Worm (Caenorhabditis elegans) whole organism, L3 larva: ENCODE results near the gene chat-1.

Experiments used
- R02D3.7 ChIP-seq: fragments of 150-350 bp; optimal IDR thresholded peaks from 2 replicates; lab custom pipeline; 2014; ENCODE audit warnings: missing biosample characterization, missing genetic modification characterization
- aly-2 ChIP-seq: fragments of 150-350 bp; optimal IDR thresholded peaks from 2 replicates; lab custom pipeline; 2014; ENCODE audit warnings: missing biosample characterization, missing genetic modification characterization
- ama-1 ChIP-seq: fragments of 150-350 bp; optimal IDR thresholded peaks from 2 replicates; lab custom pipeline; 2018
- ceh-28 ChIP-seq: fragments of 150-350 bp; optimal IDR thresholded peaks from 2 replicates; lab custom pipeline; 2014; ENCODE audit warnings: missing biosample characterization, missing genetic modification reagents, missing genetic modification characterization
- ceh-82 ChIP-seq: fragments of 150-350 bp; optimal IDR thresholded peaks from 2 replicates; lab custom pipeline; 2014; ENCODE audit warnings: missing biosample characterization, missing genetic modification characterization
- ceh-9 ChIP-seq: sonication (generic microtip); optimal IDR thresholded peaks from 2 replicates; lab custom pipeline; 2018; ENCODE audit warnings: missing biosample characterization, missing genetic modification characterization
- daf-12 ChIP-seq: fragments of 150-350 bp; optimal IDR thresholded peaks from 2 replicates; lab custom pipeline; 2014; ENCODE audit warnings: missing biosample characterization, missing genetic modification reagents, missing genetic modification characterization
- egl-27 ChIP-seq: sonication (generic microtip); optimal IDR thresholded peaks from 4 replicates; lab custom pipeline; 2017; ENCODE audit warnings: missing biosample characterization, missing genetic modification reagents, missing genetic modification characterization
- egl-5 ChIP-seq: fragments of 150-350 bp; optimal IDR thresholded peaks from 2 replicates; lab custom pipeline; 2017; ENCODE audit warnings: missing biosample characterization, missing genetic modification reagents, missing genetic modification characterization, inconsistent platforms
- elt-2 ChIP-seq: sonication (generic microtip); optimal IDR thresholded peaks from 2 replicates; lab custom pipeline; 2016; ENCODE audit warnings: missing genetic modification reagents, mild to moderate bottlenecking, missing genetic modification characterization, missing compliant biosample characterization
- elt-3 ChIP-seq, 3 experiments: fragments of 150-350 bp in 1 of 3; sonication (generic microtip) in 2 of 3; optimal IDR thresholded peaks; 2 replicates in 2 of 3; 4 replicates in 1 of 3; lab custom pipeline; 2014 to 2017; ENCODE audit warnings: missing biosample characterization in 3 of 3, missing genetic modification characterization in 3 of 3
- eor-1 ChIP-seq, 2 experiments: fragments of 150-350 bp; optimal IDR thresholded peaks; 2 replicates each; lab custom pipeline; 2014 to 2018; ENCODE audit warnings: missing biosample characterization in 2 of 2, missing genetic modification characterization in 2 of 2
- fkh-10 ChIP-seq: sonication (generic microtip); optimal IDR thresholded peaks from 2 replicates; lab custom pipeline; 2017; ENCODE audit warnings: missing biosample characterization, missing genetic modification reagents, missing genetic modification characterization
- fos-1 ChIP-seq: fragments of 150-350 bp; optimal IDR thresholded peaks from 2 replicates; lab custom pipeline; 2014; ENCODE audit warnings: missing biosample characterization, missing genetic modification characterization
- jun-1 ChIP-seq: fragments of 150-350 bp; optimal IDR thresholded peaks from 2 replicates; lab custom pipeline; 2014; ENCODE audit warnings: missing biosample characterization, missing genetic modification reagents, missing genetic modification characterization
- lin-39 ChIP-seq: fragments of 150-350 bp; optimal IDR thresholded peaks from 2 replicates; lab custom pipeline; 2018; ENCODE audit warnings: missing biosample characterization, missing genetic modification reagents, missing genetic modification characterization
- mdl-1 ChIP-seq: fragments of 150-350 bp; optimal IDR thresholded peaks from 2 replicates; lab custom pipeline; 2014; ENCODE audit warnings: missing biosample characterization, missing genetic modification characterization
- mml-1 ChIP-seq: fragments of 150-350 bp; sonication (generic microtip); optimal IDR thresholded peaks from 3 replicates; lab custom pipeline; 2014; ENCODE audit warnings: missing biosample characterization, missing genetic modification characterization
- nhr-11 ChIP-seq: fragments of 150-350 bp; optimal IDR thresholded peaks from 2 replicates; lab custom pipeline; 2014; ENCODE audit warnings: missing biosample characterization, missing genetic modification characterization
- nhr-23 ChIP-seq: fragments of 150-350 bp; optimal IDR thresholded peaks from 2 replicates; lab custom pipeline; 2014; ENCODE audit warnings: missing biosample characterization, missing genetic modification reagents, missing genetic modification characterization
- nhr-237 ChIP-seq: fragments of 150-350 bp; optimal IDR thresholded peaks from 2 replicates; lab custom pipeline; 2014; ENCODE audit warnings: missing biosample characterization, missing genetic modification characterization
- nhr-25 ChIP-seq: sonication (generic microtip); optimal IDR thresholded peaks from 2 replicates; lab custom pipeline; 2017; ENCODE audit warnings: missing biosample characterization, missing genetic modification characterization
- nhr-28 ChIP-seq: fragments of 150-350 bp; optimal IDR thresholded peaks from 2 replicates; lab custom pipeline; 2014; ENCODE audit warnings: missing biosample characterization, missing genetic modification characterization
- nhr-43 ChIP-seq: sonication (generic microtip); optimal IDR thresholded peaks from 2 replicates; lab custom pipeline; 2016; ENCODE audit warnings: mild to moderate bottlenecking, missing genetic modification characterization, missing compliant biosample characterization; ENCODE audit not compliant: poor library complexity, severe bottlenecking
- pha-4 ChIP-seq: fragments of 150-350 bp; optimal IDR thresholded peaks from 2 replicates; lab custom pipeline; 2014; ENCODE audit warnings: missing biosample characterization, missing genetic modification reagents, missing genetic modification characterization
- pqm-1 ChIP-seq: fragments of 150-350 bp; optimal IDR thresholded peaks from 2 replicates; lab custom pipeline; 2017; ENCODE audit warnings: missing biosample characterization, missing genetic modification characterization, inconsistent platforms
- skn-1 ChIP-seq: fragments of 150-350 bp; optimal IDR thresholded peaks from 2 replicates; lab custom pipeline; 2014; ENCODE audit warnings: missing biosample characterization, missing genetic modification characterization
- unc-39 ChIP-seq: sonication (generic microtip); optimal IDR thresholded peaks from 4 replicates; lab custom pipeline; 2017; ENCODE audit warnings: missing biosample characterization, missing genetic modification characterization
- unc-62 ChIP-seq: fragments of 150-350 bp; sonication (generic microtip); optimal IDR thresholded peaks from 4 replicates; lab custom pipeline; 2014; ENCODE audit warnings: missing biosample characterization, missing genetic modification reagents, missing genetic modification characterization
- zag-1 ChIP-seq: fragments of 150-350 bp; optimal IDR thresholded peaks from 2 replicates; lab custom pipeline; 2014; ENCODE audit warnings: missing biosample characterization, missing genetic modification characterization
- ztf-11 ChIP-seq: fragments of 150-350 bp; optimal IDR thresholded peaks from 2 replicates; lab custom pipeline; 2014; ENCODE audit warnings: missing biosample characterization, missing genetic modification characterization
- ztf-4 ChIP-seq: fragments of 150-350 bp; optimal IDR thresholded peaks from 2 replicates; lab custom pipeline; 2014; ENCODE audit warnings: missing biosample characterization, missing genetic modification characterization

Gene chat-1

DNA sequence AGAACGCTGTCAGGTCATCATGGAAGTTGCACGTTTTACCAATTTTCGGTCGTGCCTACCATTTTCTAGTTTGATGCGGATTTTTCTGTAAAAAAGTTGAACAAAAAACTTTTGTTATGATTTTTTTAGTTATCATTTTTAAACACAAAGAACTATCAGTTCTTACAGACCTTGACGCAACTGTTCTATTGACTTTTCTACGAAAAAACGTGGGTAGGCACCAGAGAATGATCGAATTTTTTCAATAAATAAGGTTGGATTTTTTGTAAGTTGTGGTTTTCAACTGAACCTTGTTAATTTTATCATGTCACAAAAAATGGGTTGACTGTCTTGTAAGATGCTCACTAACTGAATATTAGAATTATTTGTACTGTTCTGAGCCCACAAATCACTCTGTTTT, 31.5 kb downstream of the chat-1 start:
- TF ChIP-seq egl-5: no peak
- no peak for TF ChIP-seq ama-1 (lab: Kevin White, UChicago)
- TF ChIP-seq R02D3.7 (tag; lab: Kevin White, UChicago): no peak
- TF ChIP-seq zag-1 (tag; lab: Kevin White, UChicago): no peak
- TF ChIP-seq elt-3 (tag; optimal IDR thresholded peaks at IDR 0.05; lab: Kevin White, UChicago): no peak
- peak; percentile 24 for TF ChIP-seq pha-4 (tag; lab: Kevin White, UChicago)
- TF ChIP-seq elt-2 (tag; lab: Kevin White, UChicago): no peak
- TF ChIP-seq pqm-1 (tag; lab: Kevin White, UChicago): peak; percentile 31
- TF ChIP-seq eor-1 (tag; optimal IDR thresholded peaks at IDR 0.05; lab: Kevin White, UChicago): no peak

ce11 chrIV:4480027-4480426, 32.9 kb downstream of the chat-1 start, which contains the start of gene M01H9.10:
TSS of gene M01H9.10 (minus strand) at chrIV:4480127.
- TF ChIP-seq unc-39 (tag; lab: Kevin White, UChicago): no peak
- no peak for TF ChIP-seq nhr-25 (tag; lab: Kevin White, UChicago)
- TF ChIP-seq ztf-4 (tag; lab: Kevin White, UChicago): no peak
- TF ChIP-seq skn-1 (tag; lab: Kevin White, UChicago): no peak
- TF ChIP-seq mdl-1 (tag; lab: Kevin White, UChicago): no peak
- TF ChIP-seq mml-1 (tag; lab: Kevin White, UChicago): no peak
- no peak for TF ChIP-seq fos-1 (tag; lab: Kevin White, UChicago)
- TF ChIP-seq nhr-28: no peak
- TF ChIP-seq ceh-82 (tag; lab: Kevin White, UChicago): no peak
- no peak for TF ChIP-seq lin-39 (tag; lab: Kevin White, UChicago)
- no peak for TF ChIP-seq egl-27 (tag; lab: Kevin White, UChicago)
- no peak for TF ChIP-seq nhr-43 (tag; lab: Kevin White, UChicago)
- TF ChIP-seq daf-12 (tag; lab: Kevin White, UChicago): no peak
- TF ChIP-seq ceh-28 (tag; lab: Kevin White, UChicago): no peak
- no peak for TF ChIP-seq elt-2 (tag; lab: Kevin White, UChicago)
- no peak for TF ChIP-seq nhr-23 (tag; lab: Kevin White, UChicago)

- no peak for TF ChIP-seq aly-2 (tag; lab: Kevin White, UChicago)
- TF ChIP-seq elt-2 (tag; lab: Kevin White, UChicago): peak; percentile 59
- TF ChIP-seq pqm-1 (tag; lab: Kevin White, UChicago): peak; percentile 22
Observed at ce11 chrIV:4481298-4481697, 34.2 kb downstream of the chat-1 start.

DNA sequence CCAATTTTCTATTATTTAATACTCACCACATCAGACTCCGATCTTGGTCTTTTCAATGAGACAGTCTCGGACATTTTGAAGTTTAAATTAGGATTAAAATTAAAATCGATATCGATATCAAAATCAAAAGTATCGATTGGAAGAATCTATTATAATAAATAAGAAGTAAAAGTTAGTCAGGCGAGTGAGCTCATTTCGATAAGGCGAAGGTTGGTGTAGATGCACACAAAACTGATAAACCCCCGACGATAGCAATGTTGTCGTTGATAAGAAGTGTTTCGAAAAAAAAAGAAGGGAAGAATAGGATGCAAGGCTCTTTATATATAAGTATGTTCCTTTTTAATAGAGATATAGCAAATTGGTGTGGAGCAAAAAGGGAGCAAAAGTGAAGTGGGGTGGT, 35.4 kb downstream of the chat-1 start, which contains the start of gene M01H9.4:
TSS of gene M01H9.4 (minus strand) at position 379 of the 400 bp plus-strand sequence.
- no peak for TF ChIP-seq ceh-9 (tag; lab: Kevin White, UChicago)
- TF ChIP-seq fkh-10: no peak
- TF ChIP-seq ceh-28 (tag; lab: Kevin White, UChicago): peak; percentile 60
- TF ChIP-seq ceh-82 (tag; lab: Kevin White, UChicago): no peak
- peak; percentile 70 for TF ChIP-seq jun-1
- no peak for TF ChIP-seq ztf-11 (tag; lab: Kevin White, UChicago)
- peak; percentile 97 for TF ChIP-seq elt-2 (tag; lab: Kevin White, UChicago)
- no peak for TF ChIP-seq nhr-11 (tag; lab: Kevin White, UChicago)
- TF ChIP-seq pqm-1 (tag; lab: Kevin White, UChicago): peak; percentile 82
- TF ChIP-seq nhr-43 (tag; lab: Kevin White, UChicago): no peak
- TF ChIP-seq pha-4 (tag; lab: Kevin White, UChicago): peak; percentile 55
- TF ChIP-seq, all 47 proteins: peak for 5

ce11 chrIV:4484555-4484954, 37.4 kb downstream of the chat-1 start:
- no peak for TF ChIP-seq nhr-237 (tag; lab: Kevin White, UChicago)
- peak; percentile 78 for TF ChIP-seq pqm-1 (tag; lab: Kevin White, UChicago)
- TF ChIP-seq elt-2 (tag; lab: Kevin White, UChicago): peak; percentile 73

- TF ChIP-seq elt-3 (tag; optimal IDR thresholded peaks at IDR 0.05; lab: Kevin White, UChicago) (no peak), ceh-82 (tag; lab: Kevin White, UChicago) (no peak), unc-62 (GFP tag; lab: Kevin White, UChicago) (no peak), pha-4 (tag; lab: Kevin White, UChicago) (peak; percentile 36), egl-5 (no peak), nhr-28 (no peak), daf-12 (tag; lab: Kevin White, UChicago) (no peak), pqm-1 (tag; lab: Kevin White, UChicago) (peak; percentile 86), elt-2 (tag; lab: Kevin White, UChicago) (peak; percentile 82), ztf-11 (tag; lab: Kevin White, UChicago) (no peak)
Observed at ce11 chrIV:4486738-4487137, 39.6 kb downstream of the chat-1 start, which contains the start of gene trx-3. TSS of gene trx-3 (plus strand) at chrIV:4487028.
